Worm (Caenorhabditis elegans): Measurements from ENCODE around the gene T01B10.5.
A peak's percentile ranks its signal among the peaks of the same experiment; 100 is the strongest.

The T01B10.5 gene

DNA sequence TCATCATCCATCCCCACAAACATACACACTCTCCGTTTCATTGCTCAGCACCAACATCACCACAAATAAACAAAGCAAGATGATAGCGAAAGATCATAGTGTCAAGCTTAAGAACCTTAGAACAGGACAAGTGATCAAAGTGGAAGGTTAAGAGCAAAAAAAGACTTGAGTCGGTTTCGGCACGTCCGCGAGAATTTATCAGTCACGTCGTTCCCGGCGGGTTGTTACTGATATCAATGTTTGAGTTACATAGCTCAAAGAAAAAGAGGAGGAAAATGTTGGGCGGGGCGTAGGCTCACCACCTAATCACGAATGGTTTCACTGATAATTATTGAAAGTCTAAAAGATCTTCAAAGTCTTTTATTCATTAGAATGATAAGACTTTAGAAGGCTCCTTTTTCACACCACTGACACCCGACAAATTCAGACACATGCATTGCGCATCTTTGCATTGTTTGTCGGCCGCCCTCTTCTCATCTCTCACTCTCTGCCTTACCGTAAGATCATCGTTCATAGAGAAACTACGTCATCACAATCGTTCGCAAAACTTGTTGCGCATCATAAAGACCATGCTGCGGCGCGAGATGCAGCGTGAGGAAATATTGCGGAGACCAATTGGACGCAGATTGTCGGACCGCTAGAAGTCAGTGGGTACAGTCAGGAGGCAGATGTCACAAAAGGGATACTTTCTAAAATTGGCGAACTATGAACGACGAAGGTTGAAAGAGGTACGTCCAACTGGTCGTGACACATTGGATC lies 17.9 kb upstream of the T01B10.5 start (continued):
- TF ChIP-seq unc-86 (tag; optimal IDR thresholded peaks at IDR 0.05) (no peak), nhr-71 (tag; optimal IDR thresholded peaks at IDR 0.05) (peak; percentile 94), snpc-4 (tag; optimal IDR thresholded peaks at IDR 0.05) (peak; percentile 43), nhr-12 (tag; optimal IDR thresholded peaks at IDR 0.05) (no peak), fkh-10 (GFP tag; optimal IDR thresholded peaks at IDR 0.05) (no peak), hlh-4 (tag; optimal IDR thresholded peaks at IDR 0.05) (no peak), lin-39 (tag; optimal IDR thresholded peaks at IDR 0.05) (no peak), aha-1 (tag; optimal IDR thresholded peaks at IDR 0.05) (no peak), nhr-76 (tag; optimal IDR thresholded peaks at IDR 0.05) (no peak), lsy-2 (tag; optimal IDR thresholded peaks at IDR 0.05) (peak; percentile 65 to 91), swsn-7 (tag; optimal IDR thresholded peaks at IDR 0.05) (peak; percentile 67), skn-1 (tag; optimal IDR thresholded peaks at IDR 0.05) (peak; percentile 20), unc-62 (GFP tag; optimal IDR thresholded peaks at IDR 0.05) (no peak), fkh-4 (tag; optimal IDR thresholded peaks at IDR 0.05; ENCODE audit: borderline replicate concordance) (no peak), efl-3 (GFP tag; optimal IDR thresholded peaks at IDR 0.05) (no peak), alr-1 (tag; optimal IDR thresholded peaks at IDR 0.05; ENCODE audit: borderline replicate concordance) (no peak), blmp-1 (tag; optimal IDR thresholded peaks at IDR 0.05) (peak; percentile 95), ceh-63 (GFP tag; optimal IDR thresholded peaks at IDR 0.05) (no peak), zip-4 (GFP tag; optimal IDR thresholded peaks at IDR 0.05) (no peak), egl-27 (tag; optimal IDR thresholded peaks at IDR 0.05) (peak; percentile 76 to 77), nhr-11 (tag; optimal IDR thresholded peaks at IDR 0.05) (peak; percentile 21), jun-1 (tag; optimal IDR thresholded peaks at IDR 0.05) (peak; percentile 62), egl-13 (tag; optimal IDR thresholded peaks at IDR 0.05) (no peak), fkh-8 (tag; optimal IDR thresholded peaks at IDR 0.05) (no peak), rnt-1 (tag; optimal IDR thresholded peaks at IDR 0.05) (no peak), aly-2 (tag; optimal IDR thresholded peaks at IDR 0.05) (no peak), ztf-4 (tag; optimal IDR thresholded peaks at IDR 0.05) (peak; percentile 78), sptf-1 (tag; optimal IDR thresholded peaks at IDR 0.05) (no peak), pqm-1 (tag; optimal IDR thresholded peaks at IDR 0.05) (no peak), ama-1 (optimal IDR thresholded peaks at IDR 0.05) (no peak), efl-1 (optimal IDR thresholded peaks at IDR 0.05) (peak; percentile 33 to 41), efl-1 (GFP tag; optimal IDR thresholded peaks at IDR 0.05 in 1 of 2) (peak in 1 of 2 experiments; percentile 58), lin-35 (GFP tag; optimal IDR thresholded peaks at IDR 0.05) (peak in 1 of 2 experiments; percentile 79), lin-13 (GFP tag; optimal IDR thresholded peaks at IDR 0.05) (peak; percentile 58), unc-30 (tag; optimal IDR thresholded peaks at IDR 0.05) (no peak), nhr-77 (tag; optimal IDR thresholded peaks at IDR 0.05) (peak; percentile 50), ets-5 (GFP tag; IDR thresholded peaks at IDR 0.05) (no peak), vab-15 (tag; optimal IDR thresholded peaks at IDR 0.05) (no peak), F16B12.6 (tag; optimal IDR thresholded peaks at IDR 0.05) (no peak), ceh-90 (tag; optimal IDR thresholded peaks at IDR 0.05) (no peak), xbp-1 (tag; optimal IDR thresholded peaks at IDR 0.05) (peak; percentile 64), elt-2 (tag; optimal IDR thresholded peaks at IDR 0.05) (peak; percentile 26), nhr-28 (tag; optimal IDR thresholded peaks at IDR 0.05) (no peak), nhr-85 (tag) (peak; percentile 100), unc-98 (GFP tag; IDR thresholded peaks at IDR 0.05) (no peak), nhr-237 (tag; optimal IDR thresholded peaks at IDR 0.05) (peak; percentile 42), ceh-88 (GFP tag; IDR thresholded peaks at IDR 0.05) (no peak; the same call in 1 of the 2 replicates), Y116A8C.19 (tag; optimal IDR thresholded peaks at IDR 0.05; ENCODE audit: borderline replicate concordance) (no peak), lir-3 (tag; optimal IDR thresholded peaks at IDR 0.05; ENCODE audit: poor library complexity) (peak; percentile 46), mdl-1 (tag; optimal IDR thresholded peaks at IDR 0.05) (peak; percentile 1 to 81), nhr-84 (tag; optimal IDR thresholded peaks at IDR 0.05) (no peak), ces-1 (GFP tag; optimal IDR thresholded peaks at IDR 0.05) (no peak), irx-1 (tag; optimal IDR thresholded peaks at IDR 0.05) (peak; percentile 68)

Data from whole organism, L1 larva.